Fruit fly (Drosophila melanogaster) whole organism, embryonic: ENCODE data around the gene beat-IIa.
A peak's percentile ranks its signal among the peaks of the same experiment; 100 is the strongest.

ENCODE experiments used
- Antp ChIP-seq: fragments of 200-800 bp; sonication (Bioruptor generic); optimal IDR thresholded peaks from 3 replicates; lab custom pipeline; 2016; ENCODE audit warnings: missing biosample characterization, missing genetic modification characterization
- C15 ChIP-seq: fragments of 200-800 bp; sonication (Bioruptor generic); IDR thresholded peaks from 3 replicates; pipeline ENCODE4 v1.3.6; 2022; ENCODE audit warnings: missing biosample characterization, missing genetic modification characterization
- CG10209 ChIP-seq: fragments of 200-800 bp; sonication (Bioruptor generic); optimal IDR thresholded peaks from 3 replicates; lab custom pipeline; 2017; ENCODE audit warnings: missing biosample characterization, mild to moderate bottlenecking, missing genetic modification characterization, missing genetic modification reagents
- CG10321 ChIP-seq: fragments of 200-800 bp; sonication (Bioruptor generic); IDR thresholded peaks from 2 replicates; pipeline ENCODE4 v1.3.6; 2022; ENCODE audit warnings: missing biosample characterization, missing genetic modification characterization
- CG10543 ChIP-seq: fragments of 200-800 bp; sonication (Bioruptor generic); optimal IDR thresholded peaks from 3 replicates; lab custom pipeline; 2017; ENCODE audit warnings: missing biosample characterization, mild to moderate bottlenecking, missing genetic modification characterization, moderate library complexity
- CG10959 ChIP-seq: fragments of 200-800 bp; sonication (Bioruptor generic); IDR thresholded peaks from 2 replicates; pipeline ENCODE4 v1.3.6; 2022; ENCODE audit warnings: missing biosample characterization, missing genetic modification characterization
- CG11093 ChIP-seq: fragments of 200-800 bp; sonication (Bioruptor generic); IDR thresholded peaks from 3 replicates; pipeline ENCODE4 v1.3.6; 2022; ENCODE audit warnings: missing biosample characterization, missing genetic modification characterization
- CG12155 ChIP-seq: fragments of 200-800 bp; sonication (Bioruptor generic); optimal IDR thresholded peaks from 3 replicates; lab custom pipeline; 2016; ENCODE audit warnings: missing biosample characterization, missing genetic modification characterization
- CG12659 ChIP-seq: fragments of 200-800 bp; sonication (Bioruptor generic); optimal IDR thresholded peaks from 3 replicates; lab custom pipeline; 2017; ENCODE audit warnings: mild to moderate bottlenecking, missing biosample characterization, missing genetic modification reagents, missing genetic modification characterization
- CG12942 ChIP-seq: fragments of 200-800 bp; sonication (Bioruptor generic); optimal IDR thresholded peaks from 3 replicates; lab custom pipeline; 2016; ENCODE audit warnings: missing biosample characterization, missing genetic modification characterization
- CG14667 ChIP-seq: fragments of 200-800 bp; sonication (Bioruptor generic); IDR thresholded peaks from 2 replicates; pipeline ENCODE4 v1.3.6; 2022; ENCODE audit warnings: missing biosample characterization, missing genetic modification characterization
- CG2889 ChIP-seq: fragments of 200-800 bp; sonication (Bioruptor generic); IDR thresholded peaks from 3 replicates; pipeline ENCODE4 v1.3.6; 2022; ENCODE audit warnings: missing biosample characterization, missing genetic modification characterization
- CG3163 ChIP-seq: fragments of 200-800 bp; sonication (Bioruptor generic); optimal IDR thresholded peaks from 3 replicates; lab custom pipeline; 2016; ENCODE audit warnings: missing biosample characterization, missing genetic modification characterization
- CG3281 ChIP-seq: fragments of 200-800 bp; sonication (Bioruptor generic); optimal IDR thresholded peaks from 3 replicates; lab custom pipeline; 2017; ENCODE audit warnings: missing biosample characterization, mild to moderate bottlenecking, missing genetic modification characterization
- CG3995 ChIP-seq: fragments of 200-800 bp; sonication (Bioruptor generic); optimal IDR thresholded peaks from 3 replicates; lab custom pipeline; 2016; ENCODE audit warnings: missing biosample characterization, missing genetic modification characterization
- CG42726 ChIP-seq: fragments of 200-800 bp; sonication (Bioruptor generic); IDR thresholded peaks from 2 replicates; pipeline ENCODE4 v1.3.6; 2022; ENCODE audit warnings: missing biosample characterization, missing genetic modification characterization; ENCODE audit not compliant: partially characterized antibody
- CG4360 ChIP-seq: fragments of 200-800 bp; sonication (Bioruptor generic); IDR thresholded peaks from 2 replicates; pipeline ENCODE4 v1.3.6; 2022; ENCODE audit warnings: missing biosample characterization, missing genetic modification characterization
- CG5245 ChIP-seq: fragments of 200-800 bp; sonication (Bioruptor generic); optimal IDR thresholded peaks from 3 replicates; lab custom pipeline; 2016; ENCODE audit warnings: missing biosample characterization, missing genetic modification characterization
- CG6791 ChIP-seq: fragments of 200-800 bp; sonication (Bioruptor generic); IDR thresholded peaks from 3 replicates; pipeline ENCODE4 v1.3.6; 2022; ENCODE audit warnings: missing biosample characterization, missing genetic modification characterization; ENCODE audit not compliant: partially characterized antibody
- CG7786 ChIP-seq: fragments of 200-800 bp; sonication (Bioruptor generic); optimal IDR thresholded peaks from 2 replicates; lab custom pipeline; 2016; ENCODE audit warnings: missing biosample characterization, missing genetic modification characterization
- CG7963 ChIP-seq: fragments of 200-800 bp; sonication (Bioruptor generic); IDR thresholded peaks from 3 replicates; pipeline ENCODE4 v1.3.6; 2022; ENCODE audit warnings: missing biosample characterization, missing genetic modification characterization; ENCODE audit not compliant: partially characterized antibody
- CG8290 ChIP-seq, 3 experiments: fragments of 200-800 bp; sonication (Bioruptor generic); optimal IDR thresholded peaks; 2 replicates each; lab custom pipeline; 2016 to 2019; ENCODE audit warnings: missing biosample characterization in 3 of 3, missing genetic modification characterization in 3 of 3, mild to moderate bottlenecking in 2 of 3, moderate library complexity in 1 of 3
- Dref ChIP-seq: fragments of 200-800 bp; sonication (Bioruptor generic); IDR thresholded peaks from 2 replicates; pipeline ENCODE4 v1.3.6; 2022; ENCODE audit warnings: missing biosample characterization, missing genetic modification characterization
- HmgZ ChIP-seq: fragments of 200-800 bp; sonication (Bioruptor generic); optimal IDR thresholded peaks from 2 replicates; lab custom pipeline; 2018; ENCODE audit warnings: missing biosample characterization, mild to moderate bottlenecking, missing genetic modification characterization
- Lpt ChIP-seq: fragments of >200 bp; optimal IDR thresholded peaks from 2 replicates; lab custom pipeline; 2018; ENCODE audit warnings: missing biosample characterization, missing genetic modification characterization
- MBD-R2 ChIP-seq: fragments of 200-800 bp; sonication (Bioruptor generic); IDR thresholded peaks from 2 replicates; pipeline ENCODE4 v1.3.6; 2022; ENCODE audit warnings: missing biosample characterization, missing genetic modification characterization
- Mad ChIP-seq: fragments of 200-800 bp; sonication (Bioruptor generic); optimal IDR thresholded peaks from 2 replicates; lab custom pipeline; 2016; ENCODE audit warnings: missing biosample characterization, missing genetic modification characterization
- Max ChIP-seq: fragments of 200-800 bp; sonication (Bioruptor generic); optimal IDR thresholded peaks from 2 replicates; lab custom pipeline; 2016; ENCODE audit warnings: missing biosample characterization, mild to moderate bottlenecking, missing genetic modification characterization
- NC2β ChIP-seq: fragments of 200-800 bp; sonication (Bioruptor generic); optimal IDR thresholded peaks from 2 replicates; lab custom pipeline; 2016; ENCODE audit warnings: missing biosample characterization, missing genetic modification characterization
- Nf-YC ChIP-seq: fragments of 200-800 bp; optimal IDR thresholded peaks from 3 replicates; lab custom pipeline; 2019; ENCODE audit warnings: missing biosample characterization, mild to moderate bottlenecking, missing genetic modification characterization, moderate library complexity
- Optix ChIP-seq: fragments of 200-800 bp; sonication (Bioruptor generic); IDR thresholded peaks from 3 replicates; pipeline ENCODE4 v1.3.6; 2022; ENCODE audit warnings: missing biosample characterization, missing genetic modification characterization
- Spps ChIP-seq: fragments of 200-800 bp; sonication (Bioruptor generic); optimal IDR thresholded peaks from 2 replicates; lab custom pipeline; 2018; ENCODE audit warnings: missing biosample characterization, mild to moderate bottlenecking, missing genetic modification characterization
- Taf1 ChIP-seq: fragments of 200-800 bp; sonication (Bioruptor generic); IDR thresholded peaks from 2 replicates; pipeline ENCODE4 v1.3.6; 2022; ENCODE audit warnings: missing biosample characterization, missing genetic modification characterization
- chm ChIP-seq: fragments of 200-800 bp; sonication (Bioruptor generic); IDR thresholded peaks from 2 replicates; pipeline ENCODE4 v1.3.6; 2022; ENCODE audit warnings: missing biosample characterization, missing genetic modification characterization
- cwo ChIP-seq: fragments of 200-800 bp; sonication (Bioruptor generic); optimal IDR thresholded peaks from 3 replicates; lab custom pipeline; 2017; ENCODE audit warnings: missing biosample characterization, missing genetic modification characterization, mild to moderate bottlenecking, moderate library complexity, missing genetic modification reagents
- fd102C ChIP-seq: fragments of 200-800 bp; sonication (Bioruptor generic); optimal IDR thresholded peaks from 2 replicates; lab custom pipeline; 2018; ENCODE audit warnings: missing biosample characterization, mild to moderate bottlenecking, missing genetic modification characterization, moderate library complexity
- fd3F ChIP-seq: fragments of 200-800 bp; sonication (Bioruptor generic); optimal IDR thresholded peaks from 2 replicates; lab custom pipeline; 2018; ENCODE audit warnings: missing biosample characterization, mild to moderate bottlenecking, missing genetic modification characterization, moderate library complexity
- gcm2 ChIP-seq: fragments of 200-800 bp; sonication (Bioruptor generic); optimal IDR thresholded peaks from 2 replicates; lab custom pipeline; 2016; ENCODE audit warnings: missing biosample characterization, missing genetic modification characterization
- grn ChIP-seq: fragments of 200-800 bp; sonication (Bioruptor generic); optimal IDR thresholded peaks from 3 replicates; lab custom pipeline; 2017; ENCODE audit warnings: missing biosample characterization, missing genetic modification characterization
- gsb-n ChIP-seq: fragments of 200-800 bp; sonication (Bioruptor generic); optimal IDR thresholded peaks from 3 replicates; lab custom pipeline; 2018; ENCODE audit warnings: missing biosample characterization, mild to moderate bottlenecking, missing genetic modification characterization
- jigr1 ChIP-seq: fragments of 200-800 bp; sonication (Bioruptor generic); IDR thresholded peaks from 3 replicates; pipeline ENCODE4 v1.3.6; 2022; ENCODE audit warnings: missing biosample characterization, missing genetic modification characterization
- nerfin-1 ChIP-seq: fragments of 200-800 bp; sonication (Bioruptor generic); optimal IDR thresholded peaks from 3 replicates; lab custom pipeline; 2019; ENCODE audit warnings: missing biosample characterization, mild to moderate bottlenecking, missing genetic modification characterization, moderate library complexity
- prd ChIP-seq, 3 experiments: fragments of >200 bp in 2 of 3; fragments of 200-800 bp in 1 of 3; sonication (Bioruptor generic) in 1 of 3; optimal IDR thresholded peaks in 2 of 3; IDR thresholded peaks in 1 of 3; 2 replicates in 2 of 3; 3 replicates in 1 of 3; pipeline versions ENCODE4 v1.3.6 to Lab custom; 2017 to 2022; ENCODE audit warnings: missing biosample characterization in 1 of 3, missing genetic modification characterization in 1 of 3
- ro ChIP-seq: fragments of 200-800 bp; sonication (Bioruptor generic); IDR thresholded peaks from 2 replicates; pipeline ENCODE4 v1.3.6; 2022; ENCODE audit warnings: missing biosample characterization, missing genetic modification characterization
- row ChIP-seq: fragments of 200-800 bp; sonication (Bioruptor generic); IDR thresholded peaks from 3 replicates; pipeline ENCODE4 v1.3.6; 2022; ENCODE audit warnings: missing biosample characterization, missing genetic modification characterization
- scrt ChIP-seq: fragments of 200-800 bp; sonication (Bioruptor generic); optimal IDR thresholded peaks from 2 replicates; lab custom pipeline; 2018; ENCODE audit warnings: missing biosample characterization, mild to moderate bottlenecking, missing genetic modification characterization, moderate library complexity
- toy ChIP-seq: fragments of 200-800 bp; sonication (Bioruptor generic); IDR thresholded peaks from 2 replicates; pipeline ENCODE4 v1.3.6; 2022; ENCODE audit warnings: missing biosample characterization, missing genetic modification characterization
- tx ChIP-seq: fragments of 200-800 bp; sonication (Bioruptor generic); optimal IDR thresholded peaks from 2 replicates; lab custom pipeline; 2016; ENCODE audit warnings: missing biosample characterization, missing genetic modification characterization
- unpg ChIP-seq: fragments of 200-800 bp; sonication (Bioruptor generic); optimal IDR thresholded peaks from 3 replicates; lab custom pipeline; 2018; ENCODE audit warnings: missing biosample characterization, mild to moderate bottlenecking, missing genetic modification characterization, moderate library complexity

beat-IIa gene

DNA sequence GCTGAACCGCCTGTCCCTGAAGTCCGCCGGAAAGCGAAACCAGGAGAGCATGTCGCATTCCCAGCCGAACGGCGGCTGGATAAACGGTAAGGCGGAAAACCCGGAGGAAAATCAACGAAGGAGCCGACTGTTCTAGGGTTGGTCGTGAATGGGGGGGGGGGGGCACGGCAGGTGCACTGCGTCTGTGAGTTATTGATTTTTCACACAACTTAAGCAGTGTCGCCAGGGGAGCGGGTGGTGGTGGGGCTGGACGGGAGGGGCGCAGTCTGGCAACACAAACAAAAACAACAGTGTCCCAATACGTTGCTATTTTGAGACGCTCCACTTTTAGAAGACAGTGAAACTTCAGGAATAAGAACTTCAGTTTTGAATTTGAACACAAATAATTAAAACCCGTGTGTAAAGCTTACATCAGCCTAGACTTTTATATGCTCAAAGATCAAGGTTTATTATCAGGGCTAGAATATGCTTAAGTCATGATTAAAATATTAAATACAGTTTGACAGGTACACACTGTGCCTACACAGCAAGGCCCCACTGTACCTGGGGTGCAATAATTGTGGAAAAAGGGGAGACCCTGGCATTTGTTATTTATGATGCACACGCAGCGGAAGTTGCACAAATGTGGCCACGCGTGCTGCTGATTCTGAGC lies 20.4 kb upstream of the beat-IIa start (continued):
- TF ChIP-seq CG3163 (no peak), CG14667 (GFP tag; lab: Robert Waterston, UW) (peak; percentile 72), CG3995 (GFP tag; lab: Kevin White, UChicago) (no peak), gcm2 (GFP tag; lab: Kevin White, UChicago) (no peak), Dref (GFP tag; lab: Robert Waterston, UW) (no peak), CG12942 (GFP tag; lab: Kevin White, UChicago) (no peak), NC2β (GFP tag; lab: Kevin White, UChicago) (peak; percentile 23), CG2889 (peak; percentile 61; the same call in 2 of the 3 replicates), Optix (GFP tag; lab: Robert Waterston, UW) (peak; percentile 69; the same call in 2 of the 3 replicates), CG3281 (GFP tag; lab: Kevin White, UChicago) (peak; percentile 63), toy (GFP tag; lab: Robert Waterston, UW) (no peak), tx (GFP tag; lab: Kevin White, UChicago) (no peak), MBD-R2 (GFP tag; lab: Robert Waterston, UW) (no peak; the same call in 1 of the 2 replicates), chm (GFP tag; lab: Robert Waterston, UW) (peak; percentile 81), Nf-YC (tag; lab: Kevin White, UChicago) (peak; percentile 6), cwo (GFP tag; lab: Kevin White, UChicago) (peak; percentile 30), CG7786 (GFP tag; lab: Kevin White, UChicago) (peak; percentile 7), CG4360 (GFP tag; lab: Robert Waterston, UW) (peak; percentile 40; the same call in 1 of the 2 replicates), CG10321 (GFP tag; lab: Robert Waterston, UW) (no peak), Spps (tag; lab: Kevin White, UChicago) (peak; percentile 42), Max (peak; percentile 45), Mad (no peak), HmgZ (tag; lab: Kevin White, UChicago) (no peak), CG5245 (GFP tag; lab: Kevin White, UChicago) (peak; percentile 64), ro (no peak), nerfin-1 (tag; lab: Kevin White, UChicago) (peak; percentile 57), C15 (GFP tag; lab: Robert Waterston, UW) (no peak; the same call in 2 of the 3 replicates), CG6791 (GFP tag; lab: Robert Waterston, UW) (no peak), CG7963 (no peak), Lpt (no peak), Taf1 (GFP tag; lab: Robert Waterston, UW) (no peak; the same call in 1 of the 2 replicates), Antp (peak; percentile 55), unpg (GFP tag; lab: Kevin White, UChicago) (peak; percentile 82), grn (GFP tag; lab: Kevin White, UChicago) (no peak), CG12659 (peak; percentile 26), fd102C (GFP tag; lab: Kevin White, UChicago) (no peak), scrt (GFP tag; lab: Kevin White, UChicago) (no peak), CG10209 (GFP tag; lab: Kevin White, UChicago) (peak; percentile 44), CG8290 (GFP tag; optimal IDR thresholded peaks at IDR 0.05; lab: Kevin White, UChicago) (peak; percentile 11), CG8290 (tag; optimal IDR thresholded peaks at IDR 0.05; lab: Kevin White, UChicago) (peak in 1 of 2 experiments; percentile 63), row (GFP tag; lab: Robert Waterston, UW) (peak; percentile 92), prd (optimal IDR thresholded peaks at IDR 0.05; lab: Kevin White, UChicago) (no peak), prd (GFP tag; IDR thresholded peaks at IDR 0.05; lab: Robert Waterston, UW) (peak; percentile 88), gsb-n (tag; lab: Kevin White, UChicago) (peak; percentile 57), jigr1 (GFP tag; lab: Robert Waterston, UW) (no peak), CG11093 (GFP tag; lab: Robert Waterston, UW) (peak; percentile 72; the same call in 2 of the 3 replicates), CG10543 (GFP tag; lab: Kevin White, UChicago) (no peak), fd3F (peak; percentile 11), CG12155 (peak; percentile 41), CG10959 (peak; percentile 37; the same call in 1 of the 2 replicates), CG42726 (GFP tag; lab: Robert Waterston, UW) (no peak)
